Worm (Caenorhabditis elegans): ENCODE results near the gene pitr-6.

Gene pitr-6

DNA sequence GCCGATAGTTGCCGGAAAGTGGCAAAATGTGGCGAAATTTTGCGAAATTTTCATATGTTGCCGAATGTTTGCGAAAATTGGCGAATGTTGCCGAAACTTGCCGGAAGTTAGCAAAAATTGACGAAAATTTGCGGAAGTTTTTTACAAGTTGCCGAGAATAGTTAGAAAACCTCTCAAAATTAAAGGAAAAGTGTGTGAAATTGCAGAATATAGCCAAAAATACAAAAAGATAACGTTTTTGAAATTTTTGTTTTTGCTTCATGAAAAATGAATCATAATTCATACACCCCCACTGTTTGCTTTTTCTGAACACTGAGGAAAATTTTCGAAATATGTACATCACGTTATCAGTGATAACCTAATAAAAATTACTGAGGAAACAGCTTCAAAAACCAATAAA is 36.5 kb downstream of the pitr-6 start:
- TF ChIP-seq unc-62 (GFP tag; optimal IDR thresholded peaks at IDR 0.05), result no peak

- TF ChIP-seq unc-62 (GFP tag; optimal IDR thresholded peaks at IDR 0.05), result no peak
Observed at ce11 chrII:12482622-12483021, 37.5 kb downstream of the pitr-6 start, which contains the start of gene fbxb-102. Gene fbxb-102 (plus strand): TSS chrII:12482922.

DNA sequence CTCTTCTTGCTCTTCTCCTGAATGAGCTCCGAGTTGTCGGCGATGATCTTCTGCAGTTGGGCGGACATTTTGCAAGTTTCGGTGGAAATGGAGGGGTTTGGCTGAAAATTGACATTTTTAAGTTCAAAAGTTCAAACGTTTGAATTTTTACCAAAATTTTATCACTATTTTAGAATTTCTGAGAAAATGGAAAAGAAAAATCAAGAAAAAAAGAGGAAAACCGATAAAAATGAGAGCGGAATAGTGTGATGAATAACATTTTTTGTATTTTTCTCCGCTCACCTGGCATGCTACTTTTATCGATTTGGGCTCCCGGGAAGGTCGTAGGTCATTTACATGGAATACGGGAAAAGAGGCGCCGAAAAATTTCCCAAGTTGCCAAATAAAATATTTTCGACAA is 39.9 kb downstream of the pitr-6 start, which contains the start of gene F15A4.10:
Gene F15A4.10 (minus strand): TSS at position 101 of the 400 bp plus-strand sequence.
- no peak for TF ChIP-seq unc-62 (GFP tag; optimal IDR thresholded peaks at IDR 0.05)

DNA sequence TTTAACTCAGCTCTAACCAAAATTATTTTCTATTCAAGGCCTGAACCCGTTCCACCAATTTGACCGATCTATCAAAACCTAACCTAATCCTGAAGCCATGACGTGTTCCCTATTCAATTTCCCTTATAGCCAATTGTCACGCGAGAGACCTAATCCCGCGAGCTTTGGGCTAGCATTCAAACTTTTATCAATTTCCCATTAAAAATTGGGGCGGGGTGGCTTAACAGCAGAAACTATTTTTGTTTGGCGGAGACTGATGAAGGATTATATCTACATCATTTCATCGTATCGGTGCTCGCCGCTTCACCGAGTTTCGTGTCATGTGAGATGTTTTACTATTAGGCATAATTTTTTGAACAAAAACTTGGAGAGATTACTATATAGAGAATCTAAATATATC is 43.7 kb downstream of the pitr-6 start:
- TF ChIP-seq unc-62 (GFP tag; optimal IDR thresholded peaks at IDR 0.05), result no peak

DNA sequence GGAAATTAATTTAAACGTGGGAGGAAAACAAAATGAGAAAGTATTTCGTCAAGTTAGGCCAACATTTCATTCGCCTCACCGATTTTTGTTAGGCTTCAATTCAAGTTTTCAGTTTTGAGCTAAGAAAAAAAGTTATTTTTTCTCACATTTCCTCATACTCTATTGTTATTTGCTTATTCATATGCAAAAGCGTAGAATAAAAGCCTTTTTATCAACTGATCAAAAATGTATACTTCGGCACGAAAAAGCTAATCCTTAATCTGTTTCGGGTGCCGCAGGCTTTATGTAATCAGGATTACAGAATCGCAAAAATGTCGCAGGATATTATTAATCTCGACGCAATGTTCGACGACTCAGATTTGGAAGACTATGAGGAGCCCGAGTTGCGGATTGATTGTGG is 44.8 kb downstream of the pitr-6 start, which contains the start of gene T21B4.15:
Gene T21B4.15 (plus strand): TSS at position 301 of the 400 bp plus-strand sequence.
- no peak for TF ChIP-seq unc-62 (GFP tag; optimal IDR thresholded peaks at IDR 0.05)

DNA sequence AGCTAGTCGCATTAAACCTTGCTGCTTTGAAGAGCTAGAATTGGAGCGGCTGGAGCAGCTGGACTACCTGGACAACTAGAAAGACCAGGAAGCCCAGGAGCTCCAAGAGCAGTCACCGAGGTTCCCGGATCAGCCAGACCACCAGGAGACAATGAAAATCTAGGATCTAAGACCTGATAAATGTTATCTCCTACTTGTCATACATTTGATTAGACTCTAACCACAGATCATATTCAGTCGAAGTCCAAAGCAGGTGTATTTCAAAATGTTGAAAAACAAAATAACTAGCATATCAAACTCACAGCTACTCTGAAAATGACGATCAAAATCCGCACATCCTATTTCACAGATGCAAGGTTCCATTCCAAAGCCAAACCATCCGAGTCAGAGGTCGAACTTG is 46.8 kb downstream of the pitr-6 start, which contains the start of gene srz-6:
Gene srz-6 (plus strand): TSS at position 301 of the 400 bp plus-strand sequence.
- no peak for TF ChIP-seq unc-62 (GFP tag; optimal IDR thresholded peaks at IDR 0.05)

DNA sequence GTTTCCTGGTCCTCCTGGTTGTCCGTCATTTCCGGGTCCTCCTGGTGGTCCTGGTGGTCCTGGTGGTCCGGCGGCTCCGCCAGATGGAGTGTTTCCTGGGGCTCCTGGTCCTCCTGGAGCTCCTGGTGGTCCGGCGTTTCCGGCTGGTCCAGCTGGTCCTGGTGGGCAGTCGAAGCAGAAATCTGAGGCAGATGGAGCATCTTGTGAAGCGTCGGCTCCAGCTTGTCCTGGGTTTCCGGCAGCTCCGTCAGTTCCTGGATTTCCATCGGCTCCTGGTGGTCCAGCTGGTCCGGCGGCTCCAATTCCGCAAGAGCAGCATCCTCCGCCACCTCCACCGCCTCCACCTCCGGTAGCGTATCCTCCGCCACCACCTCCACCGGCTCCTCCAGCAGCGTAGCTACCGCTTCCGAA is 48.9 kb downstream of the pitr-6 start:
- no peak for TF ChIP-seq unc-62 (GFP tag; optimal IDR thresholded peaks at IDR 0.05)

DNA sequence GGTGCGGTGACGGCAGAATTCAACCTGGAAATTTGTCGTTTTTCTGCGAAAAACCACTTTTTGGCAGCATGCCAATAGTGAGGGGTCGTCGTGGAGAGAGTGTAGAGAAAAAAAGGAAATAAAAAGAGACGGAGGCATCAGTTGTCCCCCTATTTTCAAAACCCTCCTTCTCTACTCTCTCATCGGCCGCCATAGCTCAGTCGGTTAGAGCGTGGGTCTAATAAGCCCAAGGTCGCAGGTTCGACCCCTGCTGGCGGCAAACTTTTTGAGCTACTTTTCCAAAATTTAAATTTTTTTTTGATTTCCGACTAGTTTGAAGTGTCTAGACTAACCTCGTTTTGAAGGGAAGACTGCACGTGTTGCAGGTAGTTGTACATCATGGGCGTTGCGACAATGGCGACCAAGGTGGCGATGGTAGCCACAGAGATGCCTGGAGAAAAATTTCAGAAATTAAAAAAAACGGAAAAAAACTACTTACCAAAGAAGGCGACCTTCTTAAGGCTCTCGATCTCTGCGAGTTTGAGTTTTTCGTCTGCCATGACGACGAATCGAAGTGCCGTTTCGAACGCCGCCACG is 49.5 kb downstream of the pitr-6 start, which contains the start of gene col-85:
Gene col-85 (minus strand): TSS at position 540 of the 576 bp plus-strand sequence.
- no peak for TF ChIP-seq unc-62 (GFP tag; optimal IDR thresholded peaks at IDR 0.05)

ce11 chrII:12496981-12497380 is 51.9 kb downstream of the pitr-6 start, which contains the start of gene T21B4.3:
Gene T21B4.3 (minus strand): TSS chrII:12497081.
- TF ChIP-seq unc-62 (GFP tag; optimal IDR thresholded peaks at IDR 0.05), result no peak

Data from whole organism, dauer.